Worm (Caenorhabditis elegans) whole organism, young adult: ENCODE results near the gene pdi-2.
A peak's percentile ranks its signal among the peaks of the same experiment; 100 is the strongest.

Source experiments
- C17E4.6 ChIP-seq: fragments of 200-800 bp; sonication (Bioruptor generic); IDR thresholded peaks from 2 replicates; pipeline ENCODE4 v1.3.6; 2022; ENCODE audit warnings: missing genetic modification reagents, missing genetic modification characterization, missing compliant biosample characterization
- D2030.7 ChIP-seq: fragments of 200-800 bp; sonication (Bioruptor generic); IDR thresholded peaks from 2 replicates; pipeline ENCODE4 v1.3.6; 2022; ENCODE audit warnings: missing genetic modification reagents, missing genetic modification characterization, missing compliant biosample characterization
- F10E7.11 ChIP-seq: sonication (generic microtip); optimal IDR thresholded peaks from 2 replicates; lab custom pipeline; 2017; ENCODE audit warnings: mild to moderate bottlenecking, missing genetic modification characterization, moderate library complexity, missing compliant biosample characterization
- F22D6.2 ChIP-seq: sonication (generic microtip); optimal IDR thresholded peaks from 2 replicates; lab custom pipeline; 2016; ENCODE audit warnings: mild to moderate bottlenecking, missing genetic modification characterization, missing compliant biosample characterization
- F23B12.7 ChIP-seq: sonication (generic microtip); optimal IDR thresholded peaks from 2 replicates; lab custom pipeline; 2017; ENCODE audit warnings: missing genetic modification characterization, mild to moderate bottlenecking, missing compliant biosample characterization, antibody characterized with exemption, moderate library complexity; ENCODE audit not compliant: insufficient read depth
- F33H1.4 ChIP-seq: fragments of 200-800 bp; sonication (Bioruptor generic); IDR thresholded peaks from 2 replicates; pipeline ENCODE4 v1.3.6; 2022; ENCODE audit warnings: missing genetic modification reagents, missing genetic modification characterization, missing compliant biosample characterization
- F55B11.4 ChIP-seq: sonication (generic microtip); optimal IDR thresholded peaks from 2 replicates; lab custom pipeline; 2016; ENCODE audit warnings: missing compliant biosample characterization, missing genetic modification characterization, borderline replicate concordance; ENCODE audit not compliant: insufficient read depth
- F57C9.4 ChIP-seq: sonication (generic microtip); optimal IDR thresholded peaks from 2 replicates; lab custom pipeline; 2017; ENCODE audit warnings: mild to moderate bottlenecking, missing genetic modification characterization, missing compliant biosample characterization
- T07F8.4 ChIP-seq: sonication (generic microtip); optimal IDR thresholded peaks from 2 replicates; lab custom pipeline; 2016; ENCODE audit warnings: mild to moderate bottlenecking, missing genetic modification characterization, moderate library complexity, missing compliant biosample characterization
- Y67H2A.10 ChIP-seq: fragments of 200-800 bp; sonication (Bioruptor generic); conservative IDR thresholded peaks from 2 replicates; pipeline ENCODE4 v1.3.6; 2022; ENCODE audit warnings: missing genetic modification reagents, missing genetic modification characterization, missing compliant biosample characterization
- Y79H2A.3 ChIP-seq: fragments of 200-800 bp; sonication (Bioruptor generic); conservative IDR thresholded peaks from 2 replicates; pipeline ENCODE4 v1.3.6; 2022; ENCODE audit warnings: missing genetic modification reagents, missing genetic modification characterization, missing compliant biosample characterization
- akir-1 ChIP-seq: fragments of 200-800 bp; sonication (Bioruptor generic); optimal IDR thresholded peaks from 2 replicates; lab custom pipeline; 2018; ENCODE audit warnings: mild to moderate bottlenecking, missing genetic modification characterization, moderate library complexity, missing compliant biosample characterization
- aptf-3 ChIP-seq: fragments of 200-800 bp; sonication (Bioruptor generic); IDR thresholded peaks from 2 replicates; pipeline ENCODE4 v1.3.6; 2022; ENCODE audit warnings: missing genetic modification characterization, missing compliant biosample characterization
- attf-3 ChIP-seq: fragments of 200-800 bp; sonication (Bioruptor generic); conservative IDR thresholded peaks from 2 replicates; pipeline ENCODE4 v1.3.6; 2022; ENCODE audit warnings: missing genetic modification reagents, missing genetic modification characterization, missing compliant biosample characterization
- attf-5 ChIP-seq: fragments of 200-800 bp; sonication (Bioruptor generic); optimal IDR thresholded peaks from 2 replicates; lab custom pipeline; 2018; ENCODE audit warnings: mild to moderate bottlenecking, missing genetic modification characterization, missing compliant biosample characterization
- ccch-3 ChIP-seq: fragments of 200-800 bp; sonication (Bioruptor generic); optimal IDR thresholded peaks from 2 replicates; lab custom pipeline; 2018; ENCODE audit warnings: mild to moderate bottlenecking, missing genetic modification characterization, missing compliant biosample characterization
- cebp-2 ChIP-seq: fragments of 200-800 bp; sonication (Bioruptor generic); IDR thresholded peaks from 2 replicates; pipeline ENCODE4 v1.3.6; 2022; ENCODE audit warnings: missing genetic modification characterization, missing compliant biosample characterization
- ceh-27 ChIP-seq: fragments of 200-800 bp; sonication (Bioruptor generic); optimal IDR thresholded peaks from 2 replicates; lab custom pipeline; 2018; ENCODE audit warnings: mild to moderate bottlenecking, missing genetic modification characterization, moderate library complexity, missing compliant biosample characterization
- chd-7 ChIP-seq: sonication (generic microtip); optimal IDR thresholded peaks from 2 replicates; lab custom pipeline; 2016; ENCODE audit warnings: mild to moderate bottlenecking, missing genetic modification characterization, moderate library complexity, missing compliant biosample characterization
- die-1 ChIP-seq: sonication (generic microtip); optimal IDR thresholded peaks from 2 replicates; lab custom pipeline; 2016; ENCODE audit warnings: missing genotype, mild to moderate bottlenecking, missing genetic modification characterization, missing compliant biosample characterization
- efl-1 ChIP-seq: fragments of 150-350 bp; optimal IDR thresholded peaks from 2 replicates; lab custom pipeline; 2014; ENCODE audit warnings: missing biosample characterization, missing genetic modification reagents, missing genetic modification characterization
- egl-18 ChIP-seq: fragments of 200-800 bp; sonication (Bioruptor generic); IDR thresholded peaks from 2 replicates; pipeline ENCODE4 v1.3.6; 2022; ENCODE audit warnings: missing genetic modification reagents, missing genetic modification characterization, missing compliant biosample characterization
- egl-44 ChIP-seq: fragments of 200-800 bp; sonication (Bioruptor generic); IDR thresholded peaks from 2 replicates; pipeline ENCODE4 v1.3.6; 2022; ENCODE audit warnings: missing genetic modification reagents, missing genetic modification characterization, missing compliant biosample characterization
- him-1 ChIP-seq: sonication (generic microtip); optimal IDR thresholded peaks from 2 replicates; lab custom pipeline; 2016; ENCODE audit warnings: missing genotype, missing genetic modification reagents, missing genetic modification characterization, missing compliant biosample characterization
- hlh-12 ChIP-seq: sonication (generic microtip); optimal IDR thresholded peaks from 2 replicates; lab custom pipeline; 2016; ENCODE audit warnings: missing genetic modification characterization, missing compliant biosample characterization
- hsf-1 ChIP-seq: fragments of 200-800 bp; sonication (Bioruptor generic); IDR thresholded peaks from 2 replicates; pipeline ENCODE4 v1.3.6; 2022; ENCODE audit warnings: missing genetic modification reagents, missing genetic modification characterization, missing compliant biosample characterization
- lin-35 ChIP-seq, 3 experiments: fragments of 150-350 bp in 2 of 3; sonication (generic microtip) in 1 of 3; optimal IDR thresholded peaks; 2 replicates each; lab custom pipeline; 2014 to 2018; ENCODE audit warnings: missing biosample characterization in 3 of 3, missing genetic modification characterization in 3 of 3, missing genetic modification reagents in 3 of 3
- lin-54 ChIP-seq: fragments of 200-800 bp; sonication (Bioruptor generic); optimal IDR thresholded peaks from 2 replicates; lab custom pipeline; 2018; ENCODE audit warnings: mild to moderate bottlenecking, missing genetic modification characterization, missing compliant biosample characterization
- lsl-1 ChIP-seq: fragments of 200-800 bp; sonication (Bioruptor generic); optimal IDR thresholded peaks from 2 replicates; lab custom pipeline; 2018; ENCODE audit warnings: mild to moderate bottlenecking, missing genetic modification characterization, moderate library complexity, missing compliant biosample characterization
- mcd-1 ChIP-seq: fragments of 200-800 bp; sonication (Bioruptor generic); IDR thresholded peaks from 2 replicates; pipeline ENCODE4 v1.3.6; 2022; ENCODE audit warnings: missing genetic modification reagents, missing genetic modification characterization, missing compliant biosample characterization
- mel-28 ChIP-seq: sonication (generic microtip); optimal IDR thresholded peaks from 2 replicates; lab custom pipeline; 2016; ENCODE audit warnings: borderline replicate concordance, mild to moderate bottlenecking, missing genetic modification characterization, missing compliant biosample characterization
- mes-4 ChIP-seq: sonication (generic microtip); optimal IDR thresholded peaks from 2 replicates; lab custom pipeline; 2016; ENCODE audit warnings: missing genotype, missing genetic modification characterization, missing compliant biosample characterization
- mxl-1 ChIP-seq: sonication (generic microtip); optimal IDR thresholded peaks from 2 replicates; lab custom pipeline; 2016; ENCODE audit warnings: missing genetic modification characterization, missing compliant biosample characterization
- nfya-1 ChIP-seq: sonication (generic microtip); optimal IDR thresholded peaks from 2 replicates; lab custom pipeline; 2017; ENCODE audit warnings: antibody characterized with exemption, missing compliant biosample characterization, missing genetic modification characterization, borderline replicate concordance; ENCODE audit not compliant: insufficient read depth
- nfya-2 ChIP-seq: fragments of 200-800 bp; sonication (Bioruptor generic); IDR thresholded peaks from 2 replicates; pipeline ENCODE4 v1.3.6; 2022; ENCODE audit warnings: missing genetic modification reagents, missing genetic modification characterization, missing compliant biosample characterization
- nfyb-1 ChIP-seq: fragments of 200-800 bp; sonication (Bioruptor generic); IDR thresholded peaks from 2 replicates; pipeline ENCODE4 v1.3.6; 2022; ENCODE audit warnings: missing genetic modification reagents, missing genetic modification characterization, missing compliant biosample characterization
- nhr-27 ChIP-seq: fragments of 200-800 bp; sonication (Bioruptor generic); optimal IDR thresholded peaks from 2 replicates; lab custom pipeline; 2018; ENCODE audit warnings: mild to moderate bottlenecking, missing genetic modification characterization, moderate library complexity, missing compliant biosample characterization
- nhr-80 ChIP-seq: sonication (generic microtip); optimal IDR thresholded peaks from 2 replicates; lab custom pipeline; 2016; ENCODE audit warnings: missing genetic modification characterization, missing compliant biosample characterization
- rcor-1 ChIP-seq: fragments of 200-800 bp; sonication (Bioruptor generic); IDR thresholded peaks from 2 replicates; pipeline ENCODE4 v1.3.6; 2022; ENCODE audit warnings: missing genetic modification reagents, missing genetic modification characterization, missing compliant biosample characterization
- repo-1 ChIP-seq: sonication (generic microtip); optimal IDR thresholded peaks from 2 replicates; lab custom pipeline; 2017; ENCODE audit warnings: mild to moderate bottlenecking, missing genetic modification characterization, missing compliant biosample characterization
- sdz-38 ChIP-seq: sonication (generic microtip); optimal IDR thresholded peaks from 2 replicates; lab custom pipeline; 2016; ENCODE audit warnings: missing genotype, missing genetic modification characterization, missing compliant biosample characterization
- tbp1 ChIP-seq: fragments of 200-800 bp; sonication (Bioruptor generic); optimal IDR thresholded peaks from 2 replicates; lab custom pipeline; 2018; ENCODE audit warnings: mild to moderate bottlenecking, missing genetic modification characterization, missing compliant biosample characterization
- tbx-9 ChIP-seq: sonication (generic microtip); optimal IDR thresholded peaks from 2 replicates; lab custom pipeline; 2016; ENCODE audit warnings: borderline replicate concordance, missing genetic modification characterization, inconsistent platforms, missing compliant biosample characterization
- tlf-1 ChIP-seq: fragments of 200-800 bp; sonication (Bioruptor generic); optimal IDR thresholded peaks from 2 replicates; lab custom pipeline; 2018; ENCODE audit warnings: mild to moderate bottlenecking, missing genetic modification characterization, missing compliant biosample characterization
- xnd-1 ChIP-seq: sonication (generic microtip); optimal IDR thresholded peaks from 2 replicates; lab custom pipeline; 2016; ENCODE audit warnings: missing genotype, missing genetic modification reagents, missing genetic modification characterization, missing compliant biosample characterization
- zim-3 ChIP-seq: sonication (generic microtip); optimal IDR thresholded peaks from 2 replicates; lab custom pipeline; 2017; ENCODE audit warnings: mild to moderate bottlenecking, missing genetic modification characterization, moderate library complexity, missing compliant biosample characterization
- ztf-22 ChIP-seq: fragments of 200-800 bp; sonication (Bioruptor generic); optimal IDR thresholded peaks from 2 replicates; lab custom pipeline; 2018; ENCODE audit warnings: mild to moderate bottlenecking, missing genetic modification characterization, moderate library complexity, missing compliant biosample characterization
- ztf-25 ChIP-seq: fragments of 200-800 bp; sonication (Bioruptor generic); IDR thresholded peaks from 2 replicates; pipeline ENCODE4 v1.3.6; 2022; ENCODE audit warnings: missing genetic modification reagents, missing genetic modification characterization, missing compliant biosample characterization
- ztf-3 ChIP-seq: fragments of 200-800 bp; sonication (Bioruptor generic); optimal IDR thresholded peaks from 2 replicates; lab custom pipeline; 2018; ENCODE audit warnings: mild to moderate bottlenecking, missing genetic modification characterization, missing compliant biosample characterization

The pdi-2 gene

DNA sequence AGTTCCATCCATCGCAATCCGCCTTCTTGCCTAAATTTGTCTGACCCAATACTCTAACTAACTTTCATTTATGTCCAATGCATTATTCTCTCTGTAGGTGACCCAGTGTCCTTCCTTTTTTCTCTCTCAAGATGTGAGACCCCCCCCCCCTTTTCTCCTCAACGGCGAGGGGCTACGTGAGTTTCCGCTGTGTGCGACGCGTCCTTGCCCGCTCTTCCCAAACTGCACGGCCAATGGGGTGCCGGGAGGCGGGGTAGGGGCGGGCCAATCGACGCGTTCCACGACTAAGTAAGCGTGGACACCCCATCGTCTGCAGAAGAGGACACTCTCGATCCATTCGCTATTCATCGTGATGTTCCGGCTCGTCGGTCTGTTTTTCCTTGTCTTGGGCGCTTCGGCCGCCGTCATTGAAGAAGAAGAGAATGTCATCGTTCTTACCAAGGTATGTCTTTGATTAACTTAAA is at the start of gene pdi-2:
Gene pdi-2 (plus strand): TSS at position 269 of the 464 bp plus-strand sequence.
- TF ChIP-seq repo-1 (tag; lab: Kevin White, UChicago) (no peak), tbp1 (GFP tag; lab: Kevin White, UChicago) (peak; percentile 24), attf-3 (GFP tag; lab: Robert Waterston, UW) (no peak), F23B12.7 (tag; lab: Kevin White, UChicago) (no peak), nhr-80 (tag; lab: Kevin White, UChicago) (peak; percentile 54), nfyb-1 (peak; percentile 100), attf-5 (GFP tag; lab: Kevin White, UChicago) (peak; percentile 64), tbx-9 (tag; lab: Kevin White, UChicago) (no peak), him-1 (no peak), sdz-38 (no peak), ceh-27 (GFP tag; lab: Kevin White, UChicago) (peak; percentile 86), die-1 (no peak), mel-28 (tag; lab: Kevin White, UChicago) (no peak), ztf-25 (GFP tag; lab: Robert Waterston, UW) (no peak), C17E4.6 (GFP tag; lab: Robert Waterston, UW) (no peak), lsl-1 (GFP tag; lab: Kevin White, UChicago) (no peak), nhr-27 (peak; percentile 16), Y79H2A.3 (GFP tag; lab: Robert Waterston, UW) (no peak), zim-3 (tag; lab: Kevin White, UChicago) (no peak), F57C9.4 (tag; lab: Kevin White, UChicago) (no peak), mes-4 (tag; lab: Kevin White, UChicago) (no peak), ccch-3 (no peak), Y67H2A.10 (GFP tag; lab: Robert Waterston, UW) (no peak), egl-18 (GFP tag; lab: Robert Waterston, UW) (no peak), T07F8.4 (tag; lab: Kevin White, UChicago) (no peak), cebp-2 (GFP tag; lab: Robert Waterston, UW) (no peak), nfya-2 (GFP tag; lab: Robert Waterston, UW) (no peak), xnd-1 (tag; lab: Kevin White, UChicago) (no peak), akir-1 (GFP tag; lab: Kevin White, UChicago) (no peak), efl-1 (GFP tag; lab: Kevin White, UChicago) (no peak), nfya-1 (no peak), hsf-1 (GFP tag; lab: Robert Waterston, UW) (no peak), F22D6.2 (tag; lab: Kevin White, UChicago) (no peak), hlh-12 (tag; lab: Kevin White, UChicago) (no peak), lin-35 (GFP tag; optimal IDR thresholded peaks at IDR 0.05; lab: Kevin White, UChicago) (peak in 1 of 3 experiments; percentile 44), mxl-1 (tag; lab: Kevin White, UChicago) (no peak), tlf-1 (GFP tag; lab: Kevin White, UChicago) (peak; percentile 25), ztf-3 (GFP tag; lab: Kevin White, UChicago) (no peak), ztf-22 (GFP tag; lab: Kevin White, UChicago) (no peak), chd-7 (peak; percentile 74), D2030.7 (GFP tag; lab: Robert Waterston, UW) (0 out of 2 replicates have a peak, but pooled peaks have one; percentile 18), F33H1.4 (GFP tag; lab: Robert Waterston, UW) (no peak), lin-54 (GFP tag; lab: Kevin White, UChicago) (peak; percentile 28), F55B11.4 (tag; lab: Kevin White, UChicago) (no peak), rcor-1 (GFP tag; lab: Robert Waterston, UW) (peak; percentile 57), egl-44 (GFP tag; lab: Robert Waterston, UW) (peak; percentile 53; the same call in 1 of the 2 replicates), aptf-3 (GFP tag; lab: Robert Waterston, UW) (no peak), F10E7.11 (tag; lab: Kevin White, UChicago) (no peak), mcd-1 (GFP tag; lab: Robert Waterston, UW) (peak; percentile 70)
